Worm (Caenorhabditis elegans) whole organism, early embryonic: ENCODE results near the gene rad-51.

ENCODE experiments used
- ama-1 ChIP-seq: fragments of 150-350 bp; optimal IDR thresholded peaks from 2 replicates; lab custom pipeline; 2014
- ceh-13 ChIP-seq: fragments of 200-800 bp; sonication (Bioruptor generic); optimal IDR thresholded peaks from 2 replicates; lab custom pipeline; 2018; ENCODE audit warnings: mild to moderate bottlenecking, missing genetic modification characterization, missing compliant biosample characterization
- ceh-36 ChIP-seq: sonication (generic microtip); optimal IDR thresholded peaks from 2 replicates; lab custom pipeline; 2016; ENCODE audit warnings: missing genetic modification characterization, inconsistent platforms, missing compliant biosample characterization
- ets-7 ChIP-seq: sonication (generic microtip); optimal IDR thresholded peaks from 2 replicates; lab custom pipeline; 2016; ENCODE audit warnings: missing genotype, missing genetic modification characterization, missing compliant biosample characterization
- hmbx-1 ChIP-seq: sonication (generic microtip); optimal IDR thresholded peaks from 2 replicates; lab custom pipeline; 2016; ENCODE audit warnings: mild to moderate bottlenecking, missing genetic modification characterization, missing compliant biosample characterization
- hnd-1 ChIP-seq: sonication (generic microtip); optimal IDR thresholded peaks from 2 replicates; lab custom pipeline; 2016; ENCODE audit warnings: missing genetic modification characterization, missing compliant biosample characterization
- pes-1 ChIP-seq: fragments of 200-800 bp; sonication (Bioruptor generic); IDR thresholded peaks from 2 replicates; pipeline ENCODE4 v1.3.6; 2022; ENCODE audit warnings: missing genetic modification reagents, missing genetic modification characterization, missing compliant biosample characterization
- tra-4 ChIP-seq: sonication (generic microtip); optimal IDR thresholded peaks from 2 replicates; lab custom pipeline; 2017; ENCODE audit warnings: missing genetic modification characterization, missing compliant biosample characterization

ce11 chrIV:10251764-10252163 is 32.3 kb downstream of the rad-51 start:
- TF ChIP-seq hnd-1 (tag; lab: Kevin White, UChicago) (no peak), hmbx-1 (tag; lab: Kevin White, UChicago) (no peak), ceh-36 (tag; lab: Kevin White, UChicago) (no peak), ceh-13 (GFP tag; lab: Kevin White, UChicago) (no peak), pes-1 (GFP tag; lab: Robert Waterston, UW) (no peak), ets-7 (tag; lab: Kevin White, UChicago) (no peak), tra-4 (no peak), ama-1 (lab: Kevin White, UChicago) (no peak)
